Worm (Caenorhabditis elegans): ENCODE results near the gene F48C5.2.

F48C5.2 gene

ce11 chrX:11469600-11469999 is 15.5 kb upstream of the F48C5.2 start (continued):
- TF ChIP-seq mdl-1 (tag; optimal IDR thresholded peaks at IDR 0.05) (peak in 1 of 2 experiments; percentile 80), fkh-10 (GFP tag; optimal IDR thresholded peaks at IDR 0.05) (no peak), ceh-20 (GFP tag; IDR thresholded peaks at IDR 0.05) (no peak), zip-11 (GFP tag; IDR thresholded peaks at IDR 0.05) (no peak), daf-16 (GFP tag; optimal IDR thresholded peaks at IDR 0.05) (peak in 1 of 2 experiments; percentile 33), daf-16 (tag; optimal IDR thresholded peaks at IDR 0.05) (peak; percentile 80), ZK337.2 (GFP tag; IDR thresholded peaks at IDR 0.05) (no peak), rbr-2 (tag; optimal IDR thresholded peaks at IDR 0.05) (peak; percentile 32), lin-38 (GFP tag; IDR thresholded peaks at IDR 0.05) (no peak), mes-2 (tag; optimal IDR thresholded peaks at IDR 0.05; ENCODE audit: poor library complexity, severe bottlenecking) (peak; percentile 16), jun-1 (tag; optimal IDR thresholded peaks at IDR 0.05) (no peak), unc-130 (GFP tag; optimal IDR thresholded peaks at IDR 0.05) (no peak), sdz-12 (GFP tag; optimal IDR thresholded peaks at IDR 0.05) (no peak), lin-29 (GFP tag; IDR thresholded peaks at IDR 0.05) (no peak), set-16 (GFP tag; IDR thresholded peaks at IDR 0.05) (no peak), mep-1 (tag; optimal IDR thresholded peaks at IDR 0.05) (peak; percentile 56), pqm-1 (tag; optimal IDR thresholded peaks at IDR 0.05) (peak; percentile 28), vab-7 (GFP tag; IDR thresholded peaks at IDR 0.05) (no peak), unc-62 (GFP tag; optimal IDR thresholded peaks at IDR 0.05 in 1 of 2) (peak in 1 of 2 experiments; percentile 84), unc-62 (tag; optimal IDR thresholded peaks at IDR 0.05) (no peak)

ce11 chrX:11468814-11469213 is 14.7 kb upstream of the F48C5.2 start:
- TF ChIP-seq duxl-1 (tag; optimal IDR thresholded peaks at IDR 0.05; ENCODE audit: poor library complexity) (no peak), lin-1 (GFP tag; IDR thresholded peaks at IDR 0.05) (no peak), daf-16 (GFP tag; optimal IDR thresholded peaks at IDR 0.05) (no peak), daf-16 (tag; optimal IDR thresholded peaks at IDR 0.05) (no peak), mep-1 (tag; optimal IDR thresholded peaks at IDR 0.05) (peak; percentile 53), lin-15B (tag; optimal IDR thresholded peaks at IDR 0.05) (no peak), madf-9 (GFP tag; conservative IDR thresholded peaks at IDR 0.05) (0 out of 2 replicates have a peak, but pooled peaks have one; percentile 28), mdl-1 (tag; optimal IDR thresholded peaks at IDR 0.05) (peak in 1 of 2 experiments; percentile 2), snpc-1.2 (GFP tag; IDR thresholded peaks at IDR 0.05) (no peak), hlh-30 (tag; optimal IDR thresholded peaks at IDR 0.05; ENCODE audit: insufficient read depth) (peak; percentile 62), nhr-41 (GFP tag; IDR thresholded peaks at IDR 0.05) (no peak), dmd-8 (GFP tag; IDR thresholded peaks at IDR 0.05) (no peak), aha-1 (tag) (peak; percentile 93), hmg-1.1 (GFP tag; IDR thresholded peaks at IDR 0.05) (0 out of 2 replicates have a peak, but pooled peaks have one; percentile 28), Y75B8A.6 (GFP tag; IDR thresholded peaks at IDR 0.05) (no peak), lsy-2 (tag; optimal IDR thresholded peaks at IDR 0.05) (peak in 1 of 2 experiments; percentile 1), F49E8.2 (tag; optimal IDR thresholded peaks at IDR 0.05; ENCODE audit: borderline replicate concordance) (no peak), attf-4 (tag; optimal IDR thresholded peaks at IDR 0.05) (no peak), ctbp-1 (GFP tag; IDR thresholded peaks at IDR 0.05) (peak; percentile 40; the same call in 1 of the 2 replicates), ama-1 (optimal IDR thresholded peaks at IDR 0.05) (no peak), ceh-62 (tag; optimal IDR thresholded peaks at IDR 0.05) (no peak), nhr-237 (tag; optimal IDR thresholded peaks at IDR 0.05) (no peak)

ce11 chrX:11467320-11467732 is 13.2 kb upstream of the F48C5.2 start:
- TF ChIP-seq lir-3 (tag; optimal IDR thresholded peaks at IDR 0.05) = no peak
- TF ChIP-seq dmd-8 (GFP tag; IDR thresholded peaks at IDR 0.05) = no peak; the same call in 1 of the 2 replicates
- no peak for TF ChIP-seq F26F4.8 (GFP tag; conservative IDR thresholded peaks at IDR 0.05)
- TF ChIP-seq mxl-3 (GFP tag; optimal IDR thresholded peaks at IDR 0.05) = peak; percentile 65
- TF ChIP-seq ceh-44 (GFP tag; IDR thresholded peaks at IDR 0.05) = no peak
- no peak for TF ChIP-seq nhr-102 (tag; optimal IDR thresholded peaks at IDR 0.05)
- TF ChIP-seq ZK337.2 (GFP tag; IDR thresholded peaks at IDR 0.05) = 0 out of 2 replicates have a peak, but pooled peaks have one; percentile 5
- no peak for TF ChIP-seq ceh-20 (GFP tag; IDR thresholded peaks at IDR 0.05)
- TF ChIP-seq zip-11 (GFP tag; IDR thresholded peaks at IDR 0.05) = no peak
- peak; percentile 59 for TF ChIP-seq nhr-11 (tag; optimal IDR thresholded peaks at IDR 0.05)
- no peak for TF ChIP-seq nhr-77 (tag; optimal IDR thresholded peaks at IDR 0.05)
- TF ChIP-seq spr-1 (tag; optimal IDR thresholded peaks at IDR 0.05) = peak; percentile 21
- TF ChIP-seq rbr-2 (tag; optimal IDR thresholded peaks at IDR 0.05) = peak; percentile 80
- no peak for TF ChIP-seq gei-8 (GFP tag; optimal IDR thresholded peaks at IDR 0.05)
- TF ChIP-seq lin-13 (GFP tag; optimal IDR thresholded peaks at IDR 0.05) = peak; percentile 35
- TF ChIP-seq zfp-2 (tag; optimal IDR thresholded peaks at IDR 0.05) = no peak
- no peak; the same call in 1 of the 2 replicates for TF ChIP-seq tag-97 (GFP tag; IDR thresholded peaks at IDR 0.05)
- peak; percentile 59 to 65 for TF ChIP-seq lsy-2 (tag; optimal IDR thresholded peaks at IDR 0.05)

Measured in whole organism, L4 larva.